Fruit fly (Drosophila melanogaster): ENCODE results near the gene Srg1.
A peak's percentile ranks its signal among the peaks of the same experiment; 100 is the strongest.

Srg1 gene

dm6 chr3R:24870389-24871048 is 6.0 kb upstream of the Srg1 start, which contains the start of gene CycB3 (continued):
- TF ChIP-seq Rx (GFP tag; IDR thresholded peaks at IDR 0.05) (no peak), unpg (GFP tag; optimal IDR thresholded peaks at IDR 0.05) (no peak), abd-A (tag; optimal IDR thresholded peaks at IDR 0.05) (no peak), Sox100B (GFP tag; optimal IDR thresholded peaks at IDR 0.05) (no peak), BEAF-32 (GFP tag; optimal IDR thresholded peaks at IDR 0.05) (peak; percentile 56), Hmr (GFP tag; optimal IDR thresholded peaks at IDR 0.05) (peak; percentile 42), hb (GFP tag; IDR thresholded peaks at IDR 0.05; ENCODE audit: partially characterized antibody) (no peak), B-H2 (GFP tag; optimal IDR thresholded peaks at IDR 0.05) (no peak), HLH54F (GFP tag; optimal IDR thresholded peaks at IDR 0.05) (no peak), Camta (GFP tag; optimal IDR thresholded peaks at IDR 0.05) (no peak), CG7963 (GFP tag; IDR thresholded peaks at IDR 0.05; ENCODE audit: partially characterized antibody) (no peak), chif (GFP tag; optimal IDR thresholded peaks at IDR 0.05) (peak in 1 of 2 experiments; percentile 25), CG15269 (tag; optimal IDR thresholded peaks at IDR 0.05) (no peak), CG7786 (GFP tag; optimal IDR thresholded peaks at IDR 0.05) (no peak), CG8765 (GFP tag; IDR thresholded peaks at IDR 0.05) (no peak), CG11723 (GFP tag; optimal IDR thresholded peaks at IDR 0.05) (peak; percentile 3), crp (GFP tag; optimal IDR thresholded peaks at IDR 0.05) (peak in 1 of 2 experiments; percentile 64), CG15601 (tag; optimal IDR thresholded peaks at IDR 0.05) (peak; percentile 4), D19A (tag; optimal IDR thresholded peaks at IDR 0.05) (no peak), salm (tag; optimal IDR thresholded peaks at IDR 0.05) (no peak), Xrp1 (GFP tag; IDR thresholded peaks at IDR 0.05) (no peak), CG2202 (tag; optimal IDR thresholded peaks at IDR 0.05) (no peak), CG32532 (GFP tag; IDR thresholded peaks at IDR 0.05) (no peak), CG34224 (GFP tag; IDR thresholded peaks at IDR 0.05; ENCODE audit: partially characterized antibody) (no peak), Mes4 (GFP tag; optimal IDR thresholded peaks at IDR 0.05) (no peak), CG30431 (GFP tag; optimal IDR thresholded peaks at IDR 0.05) (no peak), Elba2 (GFP tag; optimal IDR thresholded peaks at IDR 0.05) (no peak), CG7357 (GFP tag; IDR thresholded peaks at IDR 0.05) (no peak), Blimp-1 (GFP tag; optimal IDR thresholded peaks at IDR 0.05) (no peak), CG13424 (tag; optimal IDR thresholded peaks at IDR 0.05) (no peak), ci (GFP tag; IDR thresholded peaks at IDR 0.05) (peak; percentile 67; the same call in 1 of the 3 replicates), CG14441 (GFP tag; IDR thresholded peaks at IDR 0.05) (no peak), shn (GFP tag; optimal IDR thresholded peaks at IDR 0.05) (no peak), B-H1 (GFP tag; IDR thresholded peaks at IDR 0.05) (no peak), nerfin-1 (tag; optimal IDR thresholded peaks at IDR 0.05) (peak; percentile 40), CG16779 (GFP tag; IDR thresholded peaks at IDR 0.05) (no peak), CG7987 (GFP tag; optimal IDR thresholded peaks at IDR 0.05) (peak; percentile 45), CG31388 (GFP tag; optimal IDR thresholded peaks at IDR 0.05) (no peak), fu2 (GFP tag; optimal IDR thresholded peaks at IDR 0.05) (no peak), chinmo (GFP tag; IDR thresholded peaks at IDR 0.05; ENCODE audit: partially characterized antibody) (peak; percentile 62; the same call in 2 of the 4 replicates), Ptx1 (GFP tag; IDR thresholded peaks at IDR 0.05) (no peak), al (GFP tag; IDR thresholded peaks at IDR 0.05) (no peak), CG31224 (GFP tag; IDR thresholded peaks at IDR 0.05) (no peak), pb (GFP tag; optimal IDR thresholded peaks at IDR 0.05) (no peak), CG14965 (GFP tag; optimal IDR thresholded peaks at IDR 0.05; ENCODE audit: borderline replicate concordance) (no peak), Poxn (GFP tag; IDR thresholded peaks at IDR 0.05) (no peak), CG12391 (tag; optimal IDR thresholded peaks at IDR 0.05) (peak; percentile 31), Hand (GFP tag; optimal IDR thresholded peaks at IDR 0.05) (no peak), Pdp1 (GFP tag; optimal IDR thresholded peaks at IDR 0.05) (no peak)

Data from whole organism, embryonic.